Worm (Caenorhabditis elegans) whole organism, L3 larva: ENCODE data around the gene C48B4.9.

ENCODE experiments used
- R02D3.7 ChIP-seq: fragments of 150-350 bp; optimal IDR thresholded peaks from 2 replicates; lab custom pipeline; 2014; ENCODE audit warnings: missing biosample characterization, missing genetic modification characterization
- aly-2 ChIP-seq: fragments of 150-350 bp; optimal IDR thresholded peaks from 2 replicates; lab custom pipeline; 2014; ENCODE audit warnings: missing biosample characterization, missing genetic modification characterization
- ama-1 ChIP-seq: fragments of 150-350 bp; optimal IDR thresholded peaks from 2 replicates; lab custom pipeline; 2018
- ceh-16 ChIP-seq: sonication (generic microtip); optimal IDR thresholded peaks from 2 replicates; lab custom pipeline; 2017; ENCODE audit warnings: missing biosample characterization, missing genetic modification characterization
- ceh-28 ChIP-seq: fragments of 150-350 bp; optimal IDR thresholded peaks from 2 replicates; lab custom pipeline; 2014; ENCODE audit warnings: missing biosample characterization, missing genetic modification reagents, missing genetic modification characterization
- ceh-82 ChIP-seq: fragments of 150-350 bp; optimal IDR thresholded peaks from 2 replicates; lab custom pipeline; 2014; ENCODE audit warnings: missing biosample characterization, missing genetic modification characterization
- ceh-9 ChIP-seq: sonication (generic microtip); optimal IDR thresholded peaks from 2 replicates; lab custom pipeline; 2018; ENCODE audit warnings: missing biosample characterization, missing genetic modification characterization
- egl-27 ChIP-seq: sonication (generic microtip); optimal IDR thresholded peaks from 4 replicates; lab custom pipeline; 2017; ENCODE audit warnings: missing biosample characterization, missing genetic modification reagents, missing genetic modification characterization
- elt-2 ChIP-seq: sonication (generic microtip); optimal IDR thresholded peaks from 2 replicates; lab custom pipeline; 2016; ENCODE audit warnings: missing genetic modification reagents, mild to moderate bottlenecking, missing genetic modification characterization, missing compliant biosample characterization
- elt-3 ChIP-seq, 3 experiments: fragments of 150-350 bp in 1 of 3; sonication (generic microtip) in 2 of 3; optimal IDR thresholded peaks; 2 replicates in 2 of 3; 4 replicates in 1 of 3; lab custom pipeline; 2014 to 2017; ENCODE audit warnings: missing biosample characterization in 3 of 3, missing genetic modification characterization in 3 of 3
- fkh-10 ChIP-seq: sonication (generic microtip); optimal IDR thresholded peaks from 2 replicates; lab custom pipeline; 2017; ENCODE audit warnings: missing biosample characterization, missing genetic modification reagents, missing genetic modification characterization
- fkh-2 ChIP-seq: fragments of 150-350 bp; optimal IDR thresholded peaks from 2 replicates; lab custom pipeline; 2014; ENCODE audit warnings: missing biosample characterization, missing genetic modification reagents, missing genetic modification characterization
- fos-1 ChIP-seq: fragments of 150-350 bp; optimal IDR thresholded peaks from 2 replicates; lab custom pipeline; 2014; ENCODE audit warnings: missing biosample characterization, missing genetic modification characterization
- hmg-11 ChIP-seq: sonication (generic microtip); optimal IDR thresholded peaks from 2 replicates; lab custom pipeline; 2016; ENCODE audit warnings: missing genetic modification characterization, missing compliant biosample characterization
- jun-1 ChIP-seq: fragments of 150-350 bp; optimal IDR thresholded peaks from 2 replicates; lab custom pipeline; 2014; ENCODE audit warnings: missing biosample characterization, missing genetic modification reagents, missing genetic modification characterization
- lin-15B ChIP-seq: fragments of 150-350 bp; optimal IDR thresholded peaks from 2 replicates; lab custom pipeline; 2014; ENCODE audit warnings: missing biosample characterization, missing genetic modification characterization
- mml-1 ChIP-seq: fragments of 150-350 bp; sonication (generic microtip); optimal IDR thresholded peaks from 3 replicates; lab custom pipeline; 2014; ENCODE audit warnings: missing biosample characterization, missing genetic modification characterization
- nfya-1 ChIP-seq: sonication (generic microtip); optimal IDR thresholded peaks from 2 replicates; lab custom pipeline; 2017; ENCODE audit warnings: missing genetic modification characterization, mild to moderate bottlenecking, missing compliant biosample characterization, antibody characterized with exemption, moderate library complexity; ENCODE audit not compliant: insufficient read depth
- nhr-12 ChIP-seq: fragments of 150-350 bp; optimal IDR thresholded peaks from 2 replicates; lab custom pipeline; 2014; ENCODE audit warnings: missing biosample characterization, missing genetic modification characterization
- nhr-23 ChIP-seq: fragments of 150-350 bp; optimal IDR thresholded peaks from 2 replicates; lab custom pipeline; 2014; ENCODE audit warnings: missing biosample characterization, missing genetic modification reagents, missing genetic modification characterization
- nhr-237 ChIP-seq: fragments of 150-350 bp; optimal IDR thresholded peaks from 2 replicates; lab custom pipeline; 2014; ENCODE audit warnings: missing biosample characterization, missing genetic modification characterization
- nhr-25 ChIP-seq: sonication (generic microtip); optimal IDR thresholded peaks from 2 replicates; lab custom pipeline; 2017; ENCODE audit warnings: missing biosample characterization, missing genetic modification characterization
- nhr-43 ChIP-seq: sonication (generic microtip); optimal IDR thresholded peaks from 2 replicates; lab custom pipeline; 2016; ENCODE audit warnings: mild to moderate bottlenecking, missing genetic modification characterization, missing compliant biosample characterization; ENCODE audit not compliant: poor library complexity, severe bottlenecking
- nhr-67 ChIP-seq: fragments of 150-350 bp; optimal IDR thresholded peaks from 2 replicates; lab custom pipeline; 2014; ENCODE audit warnings: missing biosample characterization, missing genetic modification characterization
- nhr-76 ChIP-seq: fragments of 150-350 bp; sonication (generic microtip); optimal IDR thresholded peaks from 5 replicates; lab custom pipeline; 2014; ENCODE audit warnings: missing biosample characterization, missing genetic modification characterization
- pha-4 ChIP-seq: fragments of 150-350 bp; optimal IDR thresholded peaks from 2 replicates; lab custom pipeline; 2014; ENCODE audit warnings: missing biosample characterization, missing genetic modification reagents, missing genetic modification characterization
- pqm-1 ChIP-seq: fragments of 150-350 bp; optimal IDR thresholded peaks from 2 replicates; lab custom pipeline; 2017; ENCODE audit warnings: missing biosample characterization, missing genetic modification characterization, inconsistent platforms
- sea-2 ChIP-seq: fragments of 150-350 bp; sonication (generic microtip); optimal IDR thresholded peaks from 4 replicates; lab custom pipeline; 2014; ENCODE audit warnings: missing biosample characterization, missing genetic modification reagents, missing genetic modification characterization
- snpc-4 ChIP-seq: fragments of 150-350 bp; optimal IDR thresholded peaks from 2 replicates; lab custom pipeline; 2014; ENCODE audit warnings: missing biosample characterization, missing genetic modification characterization
- unc-39 ChIP-seq: sonication (generic microtip); optimal IDR thresholded peaks from 4 replicates; lab custom pipeline; 2017; ENCODE audit warnings: missing biosample characterization, missing genetic modification characterization
- unc-62 ChIP-seq: fragments of 150-350 bp; sonication (generic microtip); optimal IDR thresholded peaks from 4 replicates; lab custom pipeline; 2014; ENCODE audit warnings: missing biosample characterization, missing genetic modification reagents, missing genetic modification characterization
- zag-1 ChIP-seq: fragments of 150-350 bp; optimal IDR thresholded peaks from 2 replicates; lab custom pipeline; 2014; ENCODE audit warnings: missing biosample characterization, missing genetic modification characterization
- ztf-11 ChIP-seq: fragments of 150-350 bp; optimal IDR thresholded peaks from 2 replicates; lab custom pipeline; 2014; ENCODE audit warnings: missing biosample characterization, missing genetic modification characterization
- ztf-4 ChIP-seq: fragments of 150-350 bp; optimal IDR thresholded peaks from 2 replicates; lab custom pipeline; 2014; ENCODE audit warnings: missing biosample characterization, missing genetic modification characterization

C48B4.9 gene

DNA sequence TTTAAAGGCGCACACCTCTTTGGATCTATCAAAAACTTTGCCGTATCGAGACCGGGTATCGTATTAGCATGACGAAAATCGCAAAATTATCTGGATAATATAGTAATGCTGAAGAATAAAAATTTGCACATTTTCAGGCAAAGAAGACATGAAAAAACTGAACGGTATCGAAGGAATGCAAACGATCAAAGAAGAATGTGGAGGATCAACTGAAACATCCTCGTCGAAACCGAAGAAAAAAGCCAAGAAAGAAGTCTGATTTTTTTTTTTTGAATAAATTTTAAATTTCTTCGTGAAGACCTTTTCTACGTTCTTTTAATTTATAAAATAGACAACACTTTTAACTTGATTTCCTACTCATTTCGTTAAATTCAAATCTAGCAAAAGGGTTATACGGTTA, 18.3 kb downstream of the C48B4.9 start, which contains the start of gene ZK1098.12:
TSS of gene ZK1098.12 (plus strand) at position 301 of the 400 bp plus-strand sequence.
- TF ChIP-seq zag-1 (tag; lab: Kevin White, UChicago) (no peak), fos-1 (tag; lab: Kevin White, UChicago) (no peak), nhr-76 (tag; lab: Kevin White, UChicago) (no peak), nhr-237 (no peak), sea-2 (no peak), ceh-16 (tag; lab: Kevin White, UChicago) (no peak), snpc-4 (tag; lab: Kevin White, UChicago) (no peak), unc-62 (GFP tag; lab: Kevin White, UChicago) (no peak), nhr-23 (tag; lab: Kevin White, UChicago) (no peak), nhr-67 (no peak), ama-1 (lab: Kevin White, UChicago) (no peak), hmg-11 (tag; lab: Kevin White, UChicago) (no peak), pha-4 (tag; lab: Kevin White, UChicago) (no peak), egl-27 (no peak), jun-1 (tag; lab: Kevin White, UChicago) (no peak), nhr-43 (no peak), R02D3.7 (tag; lab: Kevin White, UChicago) (no peak), elt-3 (tag; optimal IDR thresholded peaks at IDR 0.05; lab: Kevin White, UChicago) (no peak), mml-1 (no peak)

ce11 chrIII:9544125-9544524, 19.0 kb downstream of the C48B4.9 start, which contains the start of gene ZK1098.9:
TSS of gene ZK1098.9 (plus strand) at chrIII:9544425.
- TF ChIP-seq ztf-11 (tag; lab: Kevin White, UChicago) (no peak), zag-1 (tag; lab: Kevin White, UChicago) (no peak), R02D3.7 (tag; lab: Kevin White, UChicago) (no peak)

- TF ChIP-seq unc-62 (GFP tag; lab: Kevin White, UChicago), result no peak
- TF ChIP-seq aly-2 (tag; lab: Kevin White, UChicago), result no peak
- peak; percentile 86 for TF ChIP-seq pha-4 (tag; lab: Kevin White, UChicago)
- no peak for TF ChIP-seq R02D3.7 (tag; lab: Kevin White, UChicago)
- no peak for TF ChIP-seq nhr-237
- no peak for TF ChIP-seq nhr-43
- no peak for TF ChIP-seq ceh-9 (tag; lab: Kevin White, UChicago)
- no peak for TF ChIP-seq ztf-11 (tag; lab: Kevin White, UChicago)
- TF ChIP-seq lin-15B (tag; lab: Kevin White, UChicago), result peak; percentile 58
- peak; percentile 8 for TF ChIP-seq snpc-4 (tag; lab: Kevin White, UChicago)
- peak; percentile 26 for TF ChIP-seq nhr-23 (tag; lab: Kevin White, UChicago)
- TF ChIP-seq fkh-2 (tag; lab: Kevin White, UChicago), result no peak
- no peak for TF ChIP-seq egl-27
- no peak for TF ChIP-seq ceh-16 (tag; lab: Kevin White, UChicago)
- TF ChIP-seq hmg-11 (tag; lab: Kevin White, UChicago), result peak; percentile 6
- TF ChIP-seq elt-2 (tag; lab: Kevin White, UChicago), result peak; percentile 9
- no peak for TF ChIP-seq jun-1 (tag; lab: Kevin White, UChicago)
- TF ChIP-seq nhr-25 (tag; lab: Kevin White, UChicago), result no peak
- no peak for TF ChIP-seq pqm-1
- TF ChIP-seq ceh-28 (tag; lab: Kevin White, UChicago), result no peak
- TF ChIP-seq nfya-1 (tag; lab: Kevin White, UChicago), result peak; percentile 32
These were observed 20.3 kb downstream of the C48B4.9 start, which contains the start of gene eif-2Balpha for ce11 chrIII:9542816-9543215. TSS of gene eif-2Balpha (plus strand) at chrIII:9543119.

- TF ChIP-seq egl-27, result no peak
- no peak for TF ChIP-seq ceh-82 (tag; lab: Kevin White, UChicago)
- no peak for TF ChIP-seq ztf-11 (tag; lab: Kevin White, UChicago)
- no peak for TF ChIP-seq snpc-4 (tag; lab: Kevin White, UChicago)
- no peak for TF ChIP-seq fkh-10
- no peak for TF ChIP-seq ztf-4 (tag; lab: Kevin White, UChicago)
- TF ChIP-seq, all 47 proteins: peak for 0
These were observed 20.9 kb downstream of the C48B4.9 start, which contains the start of gene mut-7 for ce11 chrIII:9542280-9542679. TSS of gene mut-7 (minus strand) at chrIII:9542380.

- TF ChIP-seq nfya-1 (tag; lab: Kevin White, UChicago) (peak; percentile 44), ama-1 (lab: Kevin White, UChicago) (no peak), fkh-2 (tag; lab: Kevin White, UChicago) (no peak), nhr-12 (no peak), nhr-76 (tag; lab: Kevin White, UChicago) (no peak), pha-4 (tag; lab: Kevin White, UChicago) (peak; percentile 67), snpc-4 (tag; lab: Kevin White, UChicago) (no peak), lin-15B (tag; lab: Kevin White, UChicago) (no peak), sea-2 (no peak), unc-39 (tag; lab: Kevin White, UChicago) (no peak), ceh-28 (tag; lab: Kevin White, UChicago) (peak; percentile 63)
These were observed 24.4 kb downstream of the C48B4.9 start, which contains the start of gene ZK1098.3 for ce11 chrIII:9538655-9539155. TSS of gene ZK1098.3 (minus strand) at chrIII:9538705.
